Worm (Caenorhabditis elegans) whole organism, late embryonic: ENCODE results near the gene str-193.

ENCODE experiments used
- C08G9.2 ChIP-seq: sonication (generic microtip); optimal IDR thresholded peaks from 2 replicates; lab custom pipeline; 2016; ENCODE audit warnings: mild to moderate bottlenecking, missing genetic modification characterization, moderate library complexity, missing compliant biosample characterization
- T23F11.4 ChIP-seq: fragments of 200-800 bp; sonication (Bioruptor generic); optimal IDR thresholded peaks from 2 replicates; lab custom pipeline; 2018; ENCODE audit warnings: mild to moderate bottlenecking, missing genetic modification characterization, missing compliant biosample characterization
- ahr-1 ChIP-seq: sonication (generic microtip); optimal IDR thresholded peaks from 2 replicates; lab custom pipeline; 2016; ENCODE audit warnings: missing genetic modification characterization, missing compliant biosample characterization
- ceh-14 ChIP-seq: sonication (generic microtip); optimal IDR thresholded peaks from 2 replicates; lab custom pipeline; 2016; ENCODE audit warnings: missing genotype, missing genetic modification characterization, missing compliant biosample characterization
- ceh-18 ChIP-seq: sonication (generic microtip); optimal IDR thresholded peaks from 2 replicates; lab custom pipeline; 2016; ENCODE audit warnings: missing genetic modification characterization, missing compliant biosample characterization
- ceh-19 ChIP-seq: fragments of 200-800 bp; sonication (Bioruptor generic); optimal IDR thresholded peaks from 2 replicates; lab custom pipeline; 2018; ENCODE audit warnings: mild to moderate bottlenecking, missing genetic modification characterization, missing compliant biosample characterization
- ceh-22 ChIP-seq: sonication (generic microtip); optimal IDR thresholded peaks from 2 replicates; lab custom pipeline; 2017; ENCODE audit warnings: missing biosample characterization, missing genetic modification characterization
- ceh-31 ChIP-seq: sonication (generic microtip); optimal IDR thresholded peaks from 2 replicates; lab custom pipeline; 2016; ENCODE audit warnings: missing genetic modification characterization, missing compliant biosample characterization
- ceh-34 ChIP-seq: sonication (generic microtip); optimal IDR thresholded peaks from 2 replicates; lab custom pipeline; 2016; ENCODE audit warnings: mild to moderate bottlenecking, missing genetic modification characterization, missing compliant biosample characterization
- ceh-45 ChIP-seq: fragments of 200-800 bp; sonication (Bioruptor generic); IDR thresholded peaks from 2 replicates; pipeline ENCODE4 v1.3.6; 2022; ENCODE audit warnings: missing genetic modification reagents, missing genetic modification characterization, missing compliant biosample characterization
- ceh-6 ChIP-seq: fragments of 200-800 bp; sonication (Bioruptor generic); optimal IDR thresholded peaks from 2 replicates; lab custom pipeline; 2018; ENCODE audit warnings: mild to moderate bottlenecking, missing genetic modification characterization, missing compliant biosample characterization
- ceh-9 ChIP-seq: sonication (generic microtip); optimal IDR thresholded peaks from 2 replicates; lab custom pipeline; 2016; ENCODE audit warnings: mild to moderate bottlenecking, missing genetic modification characterization, inconsistent platforms, missing compliant biosample characterization
- elt-2 ChIP-seq: sonication (generic microtip); optimal IDR thresholded peaks from 2 replicates; lab custom pipeline; 2016; ENCODE audit warnings: missing genetic modification reagents, missing genetic modification characterization, missing compliant biosample characterization
- elt-4 ChIP-seq: sonication (generic microtip); optimal IDR thresholded peaks from 2 replicates; lab custom pipeline; 2016; ENCODE audit warnings: missing genetic modification characterization, missing compliant biosample characterization
- fkh-10 ChIP-seq: fragments of 150-350 bp; optimal IDR thresholded peaks from 2 replicates; lab custom pipeline; 2014; ENCODE audit warnings: missing biosample characterization, missing genetic modification reagents, missing genetic modification characterization
- hlh-13 ChIP-seq: fragments of 200-800 bp; sonication (Bioruptor generic); optimal IDR thresholded peaks from 2 replicates; lab custom pipeline; 2018; ENCODE audit warnings: mild to moderate bottlenecking, missing genetic modification characterization, missing compliant biosample characterization
- hlh-15 ChIP-seq: sonication (generic microtip); optimal IDR thresholded peaks from 2 replicates; lab custom pipeline; 2016; ENCODE audit warnings: missing genetic modification characterization, missing compliant biosample characterization
- lin-11 ChIP-seq: fragments of 200-800 bp; sonication (Bioruptor generic); optimal IDR thresholded peaks from 2 replicates; lab custom pipeline; 2018; ENCODE audit warnings: mild to moderate bottlenecking, missing genetic modification characterization, missing compliant biosample characterization
- mec-3 ChIP-seq: sonication (generic microtip); optimal IDR thresholded peaks from 2 replicates; lab custom pipeline; 2016; ENCODE audit warnings: borderline replicate concordance, missing genetic modification characterization, missing compliant biosample characterization
- nfya-1 ChIP-seq: sonication (generic microtip); optimal IDR thresholded peaks from 2 replicates; lab custom pipeline; 2017; ENCODE audit warnings: missing genetic modification characterization, mild to moderate bottlenecking, missing compliant biosample characterization, antibody characterized with exemption, moderate library complexity
- odd-2 ChIP-seq: sonication (generic microtip); optimal IDR thresholded peaks from 2 replicates; lab custom pipeline; 2017; ENCODE audit warnings: antibody characterized with exemption, mild to moderate bottlenecking, missing genetic modification characterization, missing compliant biosample characterization
- pha-2 ChIP-seq: sonication (generic microtip); optimal IDR thresholded peaks from 2 replicates; lab custom pipeline; 2017; ENCODE audit warnings: mild to moderate bottlenecking, missing genetic modification characterization, missing compliant biosample characterization
- pha-4 ChIP-seq: fragments of 150-350 bp; optimal IDR thresholded peaks from 2 replicates; lab custom pipeline; 2018; ENCODE audit warnings: missing biosample characterization, missing genetic modification reagents, missing genetic modification characterization
- pros-1 ChIP-seq: fragments of 150-350 bp; optimal IDR thresholded peaks from 2 replicates; lab custom pipeline; 2014; ENCODE audit warnings: missing biosample characterization, missing genetic modification reagents, missing genetic modification characterization
- ref-2 ChIP-seq: sonication (generic microtip); optimal IDR thresholded peaks from 2 replicates; lab custom pipeline; 2016; ENCODE audit warnings: missing genetic modification characterization, missing compliant biosample characterization
- rnt-1 ChIP-seq: sonication (generic microtip); optimal IDR thresholded peaks from 2 replicates; lab custom pipeline; 2016; ENCODE audit warnings: missing genetic modification characterization, missing compliant biosample characterization
- sdc-2 ChIP-seq: sonication (generic microtip); optimal IDR thresholded peaks from 2 replicates; lab custom pipeline; 2016; ENCODE audit warnings: missing genotype, missing genetic modification characterization, missing compliant biosample characterization
- sox-2 ChIP-seq: fragments of 200-800 bp; sonication (Bioruptor generic); IDR thresholded peaks from 2 replicates; pipeline ENCODE4 v1.3.6; 2022; ENCODE audit warnings: missing genetic modification reagents, missing genetic modification characterization, missing compliant biosample characterization
- sox-4 ChIP-seq: sonication (generic microtip); optimal IDR thresholded peaks from 2 replicates; lab custom pipeline; 2017; ENCODE audit warnings: mild to moderate bottlenecking, missing genetic modification characterization, inconsistent platforms, missing compliant biosample characterization
- syd-9 ChIP-seq: sonication (generic microtip); optimal IDR thresholded peaks from 2 replicates; lab custom pipeline; 2016; ENCODE audit warnings: mild to moderate bottlenecking, missing genetic modification characterization, moderate library complexity, missing compliant biosample characterization
- tbx-2 ChIP-seq: sonication (generic microtip); optimal IDR thresholded peaks from 2 replicates; lab custom pipeline; 2016; ENCODE audit warnings: missing genetic modification characterization, missing compliant biosample characterization
- ttx-3 ChIP-seq: sonication (generic microtip); optimal IDR thresholded peaks from 2 replicates; lab custom pipeline; 2016; ENCODE audit warnings: missing genetic modification reagents, missing genetic modification characterization, missing compliant biosample characterization
- unc-42 ChIP-seq: sonication (generic microtip); optimal IDR thresholded peaks from 2 replicates; lab custom pipeline; 2016; ENCODE audit warnings: missing genotype, missing genetic modification characterization, missing compliant biosample characterization
- unc-55 ChIP-seq: sonication (generic microtip); optimal IDR thresholded peaks from 2 replicates; lab custom pipeline; 2017; ENCODE audit warnings: missing biosample characterization, missing genetic modification reagents, missing genetic modification characterization
- zip-5 ChIP-seq: sonication (generic microtip); optimal IDR thresholded peaks from 2 replicates; lab custom pipeline; 2016; ENCODE audit warnings: missing genetic modification characterization, missing compliant biosample characterization

str-193 gene

DNA sequence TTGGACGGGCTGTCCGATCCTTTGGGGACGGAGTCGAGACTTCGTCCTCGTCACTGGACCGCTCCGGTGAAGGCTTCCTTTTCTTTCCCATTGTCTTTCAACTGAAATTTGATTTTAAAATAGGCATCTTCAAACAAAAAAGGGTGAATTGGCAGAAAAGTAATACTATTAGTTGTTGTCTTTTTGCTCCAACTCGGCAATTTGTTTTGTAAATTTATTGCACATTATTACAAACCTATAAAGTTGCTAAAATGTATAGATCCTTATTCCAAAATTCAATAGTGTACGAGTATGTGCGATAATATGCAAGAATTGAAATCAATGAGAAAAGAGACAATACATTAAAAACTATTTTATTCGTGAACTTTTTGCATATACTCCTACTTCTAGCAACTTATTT, 38.2 kb upstream of the str-193 start, which contains the start of gene lsy-12:
TSS of gene lsy-12 (minus strand) at position 101 of the 400 bp plus-strand sequence.
- TF ChIP-seq ceh-45 (no peak), unc-42 (no peak), sox-4 (tag; lab: Kevin White, UChicago) (no peak)

DNA sequence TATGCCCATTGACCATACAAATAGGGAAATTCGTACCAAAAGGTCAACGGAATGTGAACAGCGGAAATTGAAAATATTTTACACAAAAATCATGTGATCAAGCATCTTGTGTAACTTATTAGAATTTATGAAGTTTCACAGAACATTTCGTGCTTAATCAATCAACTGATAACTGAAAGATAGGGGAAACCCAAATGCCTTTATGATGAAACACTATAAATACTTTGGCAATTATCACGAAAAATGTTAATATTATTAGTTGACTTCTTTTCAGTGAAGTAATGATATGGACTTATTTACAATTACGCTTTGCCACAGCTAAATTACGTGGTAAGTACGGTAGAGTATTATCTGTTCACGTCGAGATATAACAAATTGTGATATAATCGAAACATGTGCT, 35.4 kb upstream of the str-193 start:
- TF ChIP-seq T23F11.4 (no peak), ceh-19 (GFP tag; lab: Kevin White, UChicago) (no peak), syd-9 (tag; lab: Kevin White, UChicago) (no peak), rnt-1 (no peak), elt-4 (tag; lab: Kevin White, UChicago) (no peak)

DNA sequence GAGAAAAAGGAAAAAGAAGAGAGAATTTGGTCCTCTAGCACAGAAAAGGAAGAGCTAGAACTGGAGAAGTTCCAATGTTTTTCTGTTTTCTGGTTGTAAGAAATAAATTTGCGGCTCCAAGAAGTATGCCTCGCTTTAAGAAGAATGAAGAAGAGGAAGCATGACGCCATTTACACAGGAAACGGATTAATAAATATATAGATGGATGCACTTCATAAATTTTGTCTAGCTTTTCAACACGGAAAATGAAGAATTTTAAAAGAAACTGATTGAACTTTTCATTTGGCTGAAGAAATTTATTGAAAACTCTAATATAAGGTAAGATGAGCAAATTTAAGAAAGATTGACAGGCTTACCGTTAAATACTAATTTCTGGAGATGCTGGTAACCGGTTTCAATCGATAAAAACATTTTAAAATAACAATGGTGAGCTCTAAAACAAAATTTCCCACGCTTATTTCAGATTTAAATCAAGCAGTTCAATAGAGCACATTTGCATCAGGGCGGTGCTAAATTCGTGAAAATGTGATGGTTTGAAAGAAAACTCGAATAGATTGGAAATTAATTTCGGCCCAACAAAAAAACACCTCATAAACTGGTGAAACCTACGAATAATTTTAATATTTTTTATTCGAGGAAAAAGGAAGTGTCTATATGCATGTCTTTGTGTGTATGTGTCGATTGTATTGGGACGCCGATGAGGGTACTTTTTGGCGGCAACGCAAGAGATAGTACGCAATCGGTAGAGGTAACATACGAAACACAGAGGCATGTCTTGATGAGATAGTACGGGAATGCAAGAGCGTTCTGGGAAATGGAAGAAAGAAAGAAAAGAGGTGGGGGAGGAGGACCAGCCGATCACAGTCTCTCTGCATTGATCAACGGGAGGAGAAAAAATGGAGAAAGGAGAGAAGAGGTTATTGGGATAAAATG, 34.6 kb upstream of the str-193 start:
- TF ChIP-seq tbx-2 (tag; lab: Kevin White, UChicago) (peak; percentile 24), ceh-19 (GFP tag; lab: Kevin White, UChicago) (no peak), sox-2 (GFP tag; lab: Robert Waterston, UW) (no peak), C08G9.2 (peak; percentile 1), ceh-31 (peak; percentile 21), ttx-3 (tag; lab: Kevin White, UChicago) (no peak), elt-2 (peak; percentile 3), ref-2 (tag; lab: Kevin White, UChicago) (peak; percentile 31), nfya-1 (tag; lab: Kevin White, UChicago) (peak; percentile 23), ceh-18 (tag; lab: Kevin White, UChicago) (peak; percentile 18), odd-2 (tag; lab: Kevin White, UChicago) (no peak), pros-1 (tag; lab: Kevin White, UChicago) (peak; percentile 32), pha-2 (tag; lab: Kevin White, UChicago) (peak; percentile 12), unc-55 (GFP tag; lab: Kevin White, UChicago) (no peak), mec-3 (tag; lab: Kevin White, UChicago) (no peak)

DNA sequence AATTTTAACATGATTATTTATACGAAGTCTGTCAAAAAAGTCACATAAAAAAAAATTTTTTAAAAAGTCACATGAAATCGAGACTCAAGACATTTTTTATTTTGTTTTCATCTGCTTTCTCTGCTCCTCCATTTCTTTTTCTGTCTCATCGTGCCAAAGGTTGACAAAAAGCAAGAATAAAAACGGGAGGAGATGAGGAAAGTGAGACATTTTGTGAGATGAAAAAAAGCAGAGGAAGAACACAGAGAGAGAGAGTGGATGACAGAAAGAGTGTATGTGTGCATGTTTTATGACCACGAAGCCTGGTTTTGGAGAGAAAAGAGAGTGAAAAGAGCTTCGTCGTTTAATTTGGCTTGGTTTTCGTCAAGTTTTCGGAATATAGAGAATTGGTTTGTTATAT, 32.2 kb upstream of the str-193 start:
- no peak for TF ChIP-seq ceh-22 (tag; lab: Kevin White, UChicago)
- no peak for TF ChIP-seq pha-4 (tag; lab: Kevin White, UChicago)
- no peak for TF ChIP-seq ceh-14 (tag; lab: Kevin White, UChicago)
- TF ChIP-seq sdc-2 (tag; lab: Kevin White, UChicago): no peak
- no peak for TF ChIP-seq zip-5 (tag; lab: Kevin White, UChicago)
- no peak for TF ChIP-seq syd-9 (tag; lab: Kevin White, UChicago)
- no peak for TF ChIP-seq ceh-9 (tag; lab: Kevin White, UChicago)
- no peak for TF ChIP-seq ceh-34 (tag; lab: Kevin White, UChicago)
- no peak for TF ChIP-seq ceh-6 (GFP tag; lab: Kevin White, UChicago)
- no peak for TF ChIP-seq fkh-10 (GFP tag; lab: Kevin White, UChicago)
- no peak for TF ChIP-seq ceh-18 (tag; lab: Kevin White, UChicago)
- TF ChIP-seq elt-2: no peak
- TF ChIP-seq lin-11 (tag; lab: Kevin White, UChicago): no peak
- no peak for TF ChIP-seq hlh-15

DNA sequence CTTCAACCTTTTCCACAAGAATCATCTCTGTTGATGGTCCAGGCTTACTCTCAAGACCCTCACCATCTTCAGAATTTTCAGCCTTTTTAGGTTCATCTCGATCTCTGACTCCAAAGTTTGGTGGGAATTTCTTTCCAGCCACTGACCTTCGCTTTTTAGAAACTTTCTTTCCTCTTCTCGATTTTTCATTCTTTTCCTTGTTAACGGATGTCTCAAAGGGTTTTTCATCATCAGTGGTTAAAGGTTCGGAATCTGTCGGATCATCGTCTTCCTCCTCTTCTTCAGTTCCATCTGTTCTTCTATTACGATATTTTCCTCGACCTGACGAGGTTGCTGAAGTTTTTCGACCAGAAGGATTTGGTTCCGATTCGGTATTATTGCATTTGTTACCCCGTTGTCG, 27.0 kb upstream of the str-193 start:
- TF ChIP-seq ceh-31: no peak
- no peak for TF ChIP-seq hlh-15
- no peak for TF ChIP-seq hlh-13 (GFP tag; lab: Kevin White, UChicago)
- no peak for TF ChIP-seq ahr-1 (tag; lab: Kevin White, UChicago)
- TF ChIP-seq ceh-6 (GFP tag; lab: Kevin White, UChicago): no peak
- no peak for TF ChIP-seq syd-9 (tag; lab: Kevin White, UChicago)
- TF ChIP-seq ceh-18 (tag; lab: Kevin White, UChicago): no peak
